Fruit fly (Drosophila melanogaster) whole organism, embryonic: ENCODE results near the gene CG17778.

Source experiments
- CG10431 ChIP-seq: fragments of 200-800 bp; sonication (Bioruptor generic); optimal IDR thresholded peaks from 3 replicates; lab custom pipeline; 2018; ENCODE audit warnings: missing biosample characterization, mild to moderate bottlenecking, missing genetic modification characterization
- CG12391 ChIP-seq: fragments of 200-800 bp; sonication (Bioruptor generic); optimal IDR thresholded peaks from 3 replicates; lab custom pipeline; 2018; ENCODE audit warnings: missing biosample characterization, mild to moderate bottlenecking, missing genetic modification characterization, moderate library complexity
- CG12659 ChIP-seq: fragments of 200-800 bp; sonication (Bioruptor generic); optimal IDR thresholded peaks from 3 replicates; lab custom pipeline; 2017; ENCODE audit warnings: mild to moderate bottlenecking, missing biosample characterization, missing genetic modification reagents, missing genetic modification characterization
- CG12942 ChIP-seq: fragments of 200-800 bp; sonication (Bioruptor generic); optimal IDR thresholded peaks from 3 replicates; lab custom pipeline; 2016; ENCODE audit warnings: missing biosample characterization, missing genetic modification characterization
- CG14014 ChIP-seq: fragments of 200-800 bp; sonication (Bioruptor generic); IDR thresholded peaks from 2 replicates; pipeline ENCODE4 v1.3.6; 2022; ENCODE audit warnings: missing biosample characterization, missing genetic modification characterization
- CG16863 ChIP-seq: fragments of 200-800 bp; sonication (Bioruptor generic); optimal IDR thresholded peaks from 3 replicates; lab custom pipeline; 2016; ENCODE audit warnings: missing biosample characterization, missing genetic modification characterization
- CG17568 ChIP-seq: fragments of 200-800 bp; sonication (Bioruptor generic); optimal IDR thresholded peaks from 2 replicates; lab custom pipeline; 2018; ENCODE audit warnings: missing biosample characterization, mild to moderate bottlenecking, missing genetic modification characterization, moderate library complexity
- CG17829 ChIP-seq: fragments of 200-800 bp; optimal IDR thresholded peaks from 2 replicates; lab custom pipeline; 2019; ENCODE audit warnings: missing biosample characterization, mild to moderate bottlenecking, missing genetic modification characterization, moderate library complexity
- CG18476 ChIP-seq: fragments of 200-800 bp; sonication (Bioruptor generic); optimal IDR thresholded peaks from 2 replicates; lab custom pipeline; 2016; ENCODE audit warnings: missing biosample characterization, mild to moderate bottlenecking, missing genetic modification characterization
- CG2116 ChIP-seq: fragments of 200-800 bp; sonication (Bioruptor generic); optimal IDR thresholded peaks from 3 replicates; lab custom pipeline; 2018; ENCODE audit warnings: missing biosample characterization, mild to moderate bottlenecking, missing genetic modification characterization
- CG2202 ChIP-seq: fragments of 200-800 bp; sonication (Bioruptor generic); optimal IDR thresholded peaks from 2 replicates; lab custom pipeline; 2018; ENCODE audit warnings: missing biosample characterization, mild to moderate bottlenecking, missing genetic modification characterization
- CG2875 ChIP-seq: fragments of 200-800 bp; sonication (Bioruptor generic); optimal IDR thresholded peaks from 2 replicates; lab custom pipeline; 2017; ENCODE audit warnings: missing biosample characterization, mild to moderate bottlenecking, missing genetic modification characterization, missing genetic modification reagents
- CG2889 ChIP-seq: fragments of 200-800 bp; sonication (Bioruptor generic); IDR thresholded peaks from 3 replicates; pipeline ENCODE4 v1.3.6; 2022; ENCODE audit warnings: missing biosample characterization, missing genetic modification characterization
- CG32532 ChIP-seq: fragments of 200-800 bp; sonication (Bioruptor generic); IDR thresholded peaks from 2 replicates; pipeline ENCODE4 v1.3.6; 2022; ENCODE audit warnings: missing biosample characterization, missing genetic modification characterization
- CG3847 ChIP-seq: fragments of 200-800 bp; sonication (Bioruptor generic); IDR thresholded peaks from 2 replicates; pipeline ENCODE4 v1.3.6; 2022; ENCODE audit warnings: missing biosample characterization, missing genetic modification characterization
- CG4424 ChIP-seq: fragments of 200-800 bp; sonication (Bioruptor generic); optimal IDR thresholded peaks from 3 replicates; lab custom pipeline; 2016; ENCODE audit warnings: missing biosample characterization, missing genetic modification characterization
- CG4730 ChIP-seq: fragments of 200-800 bp; sonication (Bioruptor generic); IDR thresholded peaks from 2 replicates; pipeline ENCODE4 v1.3.6; 2022; ENCODE audit warnings: missing biosample characterization, missing genetic modification characterization
- CG6254 ChIP-seq: fragments of 200-800 bp; sonication (Bioruptor generic); optimal IDR thresholded peaks from 3 replicates; lab custom pipeline; 2017; ENCODE audit warnings: mild to moderate bottlenecking, missing biosample characterization, missing genetic modification reagents, missing genetic modification characterization
- CG7556 ChIP-seq: fragments of 200-800 bp; sonication (Bioruptor generic); optimal IDR thresholded peaks from 2 replicates; lab custom pipeline; 2017; ENCODE audit warnings: missing biosample characterization, mild to moderate bottlenecking, missing genetic modification characterization
- CG7963 ChIP-seq: fragments of 200-800 bp; sonication (Bioruptor generic); IDR thresholded peaks from 3 replicates; pipeline ENCODE4 v1.3.6; 2022; ENCODE audit warnings: missing biosample characterization, missing genetic modification characterization; ENCODE audit not compliant: partially characterized antibody
- CG8765 ChIP-seq: fragments of 200-800 bp; sonication (Bioruptor generic); IDR thresholded peaks from 2 replicates; pipeline ENCODE4 v1.3.6; 2022; ENCODE audit warnings: missing biosample characterization, missing genetic modification characterization
- CG9817 ChIP-seq: fragments of 200-800 bp; sonication (Bioruptor generic); optimal IDR thresholded peaks from 2 replicates; lab custom pipeline; 2018; ENCODE audit warnings: missing biosample characterization, mild to moderate bottlenecking, missing genetic modification characterization, moderate library complexity
- Dbx ChIP-seq: fragments of 200-800 bp; sonication (Bioruptor generic); IDR thresholded peaks from 3 replicates; pipeline ENCODE4 v1.3.6; 2022; ENCODE audit warnings: missing biosample characterization, missing genetic modification characterization
- Deaf1 ChIP-seq: fragments of 200-800 bp; optimal IDR thresholded peaks from 3 replicates; lab custom pipeline; 2019; ENCODE audit warnings: missing biosample characterization, mild to moderate bottlenecking, missing genetic modification characterization, moderate library complexity
- E2f1 ChIP-seq: fragments of 200-800 bp; sonication (Bioruptor generic); IDR thresholded peaks from 2 replicates; pipeline ENCODE4 v1.3.6; 2022; ENCODE audit warnings: missing biosample characterization, missing genetic modification characterization
- GATAe ChIP-seq: fragments of 200-800 bp; sonication (Bioruptor generic); conservative IDR thresholded peaks from 2 replicates; pipeline ENCODE4 v1.3.6; 2022; ENCODE audit warnings: missing biosample characterization, missing genetic modification characterization
- Max ChIP-seq: fragments of 200-800 bp; sonication (Bioruptor generic); optimal IDR thresholded peaks from 2 replicates; lab custom pipeline; 2016; ENCODE audit warnings: missing biosample characterization, mild to moderate bottlenecking, missing genetic modification characterization
- Mrtf ChIP-seq: fragments of 200-800 bp; sonication (Bioruptor generic); IDR thresholded peaks from 3 replicates; pipeline ENCODE4 v1.3.6; 2022; ENCODE audit warnings: missing biosample characterization, missing genetic modification characterization
- NC2β ChIP-seq: fragments of 200-800 bp; sonication (Bioruptor generic); optimal IDR thresholded peaks from 2 replicates; lab custom pipeline; 2016; ENCODE audit warnings: missing biosample characterization, missing genetic modification characterization
- NFAT ChIP-seq: fragments of 200-800 bp; sonication (Bioruptor generic); IDR thresholded peaks from 2 replicates; pipeline ENCODE4 v1.3.6; 2022; ENCODE audit warnings: missing biosample characterization, missing genetic modification characterization
- Nf-YB ChIP-seq: fragments of 200-800 bp; sonication (Bioruptor generic); optimal IDR thresholded peaks from 3 replicates; lab custom pipeline; 2019; ENCODE audit warnings: missing biosample characterization, mild to moderate bottlenecking, missing genetic modification characterization, moderate library complexity
- Pdp1 ChIP-seq, 2 experiments: fragments of 200-800 bp; sonication (Bioruptor generic); optimal IDR thresholded peaks; 3 replicates each; lab custom pipeline; 2016; ENCODE audit warnings: missing biosample characterization in 2 of 2, missing genetic modification characterization in 2 of 2, mild to moderate bottlenecking in 1 of 2, moderate library complexity in 1 of 2
- Sox102F ChIP-seq: fragments of 200-800 bp; sonication (Bioruptor generic); optimal IDR thresholded peaks from 2 replicates; lab custom pipeline; 2018; ENCODE audit warnings: missing biosample characterization, mild to moderate bottlenecking, missing genetic modification characterization, moderate library complexity
- Tbp ChIP-seq: fragments of >200 bp; optimal IDR thresholded peaks from 2 replicates; lab custom pipeline; 2018; ENCODE audit warnings: missing biosample characterization, missing genetic modification characterization
- al ChIP-seq: fragments of 200-800 bp; sonication (Bioruptor generic); IDR thresholded peaks from 2 replicates; pipeline ENCODE4 v1.3.6; 2022; ENCODE audit warnings: missing biosample characterization, missing genetic modification characterization
- cad ChIP-seq: fragments of >200 bp; optimal IDR thresholded peaks from 2 replicates; lab custom pipeline; 2017; ENCODE audit warnings: missing biosample characterization, missing genetic modification characterization
- crol ChIP-seq: fragments of 200-800 bp; sonication (Bioruptor generic); IDR thresholded peaks from 2 replicates; pipeline ENCODE4 v1.3.6; 2022; ENCODE audit warnings: missing biosample characterization, missing genetic modification characterization
- ftz-f1 ChIP-seq: fragments of 200-800 bp; sonication (Bioruptor generic); optimal IDR thresholded peaks from 2 replicates; lab custom pipeline; 2016; ENCODE audit warnings: missing biosample characterization, missing genetic modification characterization
- fu2 ChIP-seq: fragments of 200-800 bp; sonication (Bioruptor generic); optimal IDR thresholded peaks from 2 replicates; lab custom pipeline; 2016; ENCODE audit warnings: missing biosample characterization, missing genetic modification characterization
- gsb ChIP-seq: fragments of 200-800 bp; sonication (Bioruptor generic); IDR thresholded peaks from 2 replicates; pipeline ENCODE4 v1.3.6; 2022; ENCODE audit warnings: missing biosample characterization, missing genetic modification characterization
- nau ChIP-seq: fragments of 200-800 bp; sonication (Bioruptor generic); optimal IDR thresholded peaks from 3 replicates; lab custom pipeline; 2017; ENCODE audit warnings: missing biosample characterization, mild to moderate bottlenecking, missing genetic modification characterization, missing genetic modification reagents
- nmo ChIP-seq: fragments of 200-800 bp; sonication (Bioruptor generic); optimal IDR thresholded peaks from 2 replicates; lab custom pipeline; 2018; ENCODE audit warnings: missing biosample characterization, mild to moderate bottlenecking, missing genetic modification characterization, moderate library complexity
- pita ChIP-seq: fragments of 200-800 bp; sonication (Bioruptor generic); optimal IDR thresholded peaks from 2 replicates; lab custom pipeline; 2017; ENCODE audit warnings: missing biosample characterization, mild to moderate bottlenecking, missing genetic modification characterization
- ro ChIP-seq: fragments of 200-800 bp; sonication (Bioruptor generic); IDR thresholded peaks from 2 replicates; pipeline ENCODE4 v1.3.6; 2022; ENCODE audit warnings: missing biosample characterization, missing genetic modification characterization
- sim ChIP-seq: fragments of 200-800 bp; sonication (Bioruptor generic); IDR thresholded peaks from 2 replicates; pipeline ENCODE4 v1.3.6; 2022; ENCODE audit warnings: missing biosample characterization, missing genetic modification characterization
- sima ChIP-seq: fragments of 200-800 bp; sonication (Bioruptor generic); optimal IDR thresholded peaks from 2 replicates; lab custom pipeline; 2016; ENCODE audit warnings: missing biosample characterization, missing genetic modification characterization
- sr ChIP-seq: fragments of 200-800 bp; sonication (Bioruptor generic); IDR thresholded peaks from 3 replicates; pipeline ENCODE4 v1.3.6; 2022; ENCODE audit warnings: missing biosample characterization, missing genetic modification characterization
- trem ChIP-seq: fragments of 200-800 bp; optimal IDR thresholded peaks from 3 replicates; lab custom pipeline; 2019; ENCODE audit warnings: missing biosample characterization, mild to moderate bottlenecking, missing genetic modification characterization, moderate library complexity
- zen2 ChIP-seq: fragments of 200-800 bp; sonication (Bioruptor generic); IDR thresholded peaks from 3 replicates; pipeline ENCODE4 v1.3.6; 2022; ENCODE audit warnings: missing biosample characterization, missing genetic modification characterization; ENCODE audit not compliant: partially characterized antibody
- zf30C ChIP-seq: fragments of 200-800 bp; sonication (Bioruptor generic); optimal IDR thresholded peaks from 3 replicates; lab custom pipeline; 2018; ENCODE audit warnings: missing biosample characterization, mild to moderate bottlenecking, missing genetic modification characterization

CG17778 gene

dm6 chrX:493445-494190, 796 bp upstream of the CG17778 start, which contains the start of gene CG17896 (continued):
- TF ChIP-seq sim (peak; percentile 82), CG12942 (GFP tag; lab: Kevin White, UChicago) (peak; percentile 97), CG2875 (GFP tag; lab: Kevin White, UChicago) (peak; percentile 91), pita (GFP tag; lab: Kevin White, UChicago) (no peak), CG4730 (GFP tag; lab: Robert Waterston, UW) (peak; percentile 97), fu2 (GFP tag; lab: Kevin White, UChicago) (peak; percentile 99), sr (GFP tag; lab: Robert Waterston, UW) (peak; percentile 85; the same call in 2 of the 3 replicates), CG2202 (peak; percentile 79), gsb (GFP tag; lab: Robert Waterston, UW) (peak; percentile 98), al (GFP tag; lab: Robert Waterston, UW) (peak; percentile 99), ftz-f1 (GFP tag; lab: Kevin White, UChicago) (peak; percentile 19), CG32532 (GFP tag; lab: Robert Waterston, UW) (peak; percentile 100), Max (peak; percentile 97), Pdp1 (GFP tag; optimal IDR thresholded peaks at IDR 0.05; lab: Kevin White, UChicago) (peak; percentile 97 to 99), Sox102F (peak; percentile 97), cad (GFP tag; lab: Kevin White, UChicago) (no peak), CG7556 (GFP tag; lab: Kevin White, UChicago) (peak; percentile 96), CG2889 (GFP tag; lab: Robert Waterston, UW) (peak; percentile 98), zf30C (GFP tag; lab: Kevin White, UChicago) (peak; percentile 30), GATAe (GFP tag; lab: Robert Waterston, UW) (peak; percentile 97), NFAT (peak; percentile 99), CG17568 (GFP tag; lab: Kevin White, UChicago) (no peak), CG18476 (GFP tag; lab: Kevin White, UChicago) (peak; percentile 95), CG3847 (GFP tag; lab: Robert Waterston, UW) (peak; percentile 99), trem (tag; lab: Kevin White, UChicago) (peak; percentile 72), CG16863 (GFP tag; lab: Kevin White, UChicago) (peak; percentile 97), nmo (peak; percentile 96), CG12659 (GFP tag; lab: Kevin White, UChicago) (peak; percentile 98), Tbp (GFP tag; lab: Kevin White, UChicago) (no peak), sima (GFP tag; lab: Kevin White, UChicago) (peak; percentile 95), CG17829 (peak; percentile 94), crol (GFP tag; lab: Robert Waterston, UW) (no peak), NC2β (GFP tag; lab: Kevin White, UChicago) (peak; percentile 96), CG4424 (peak; percentile 96), Deaf1 (peak; percentile 80), nau (GFP tag; lab: Kevin White, UChicago) (peak; percentile 96), CG10431 (peak; percentile 53), E2f1 (GFP tag; lab: Robert Waterston, UW) (peak; percentile 98), zen2 (GFP tag; lab: Robert Waterston, UW) (no peak), CG9817 (tag; lab: Kevin White, UChicago) (peak; percentile 98), CG14014 (GFP tag; lab: Robert Waterston, UW) (peak; percentile 99), CG8765 (GFP tag; lab: Robert Waterston, UW) (peak; percentile 95), CG6254 (GFP tag; lab: Kevin White, UChicago) (peak; percentile 86), CG2116 (GFP tag; lab: Kevin White, UChicago) (peak; percentile 75), ro (GFP tag; lab: Robert Waterston, UW) (peak; percentile 92), Mrtf (GFP tag; lab: Robert Waterston, UW) (peak; percentile 97), Dbx (GFP tag; lab: Robert Waterston, UW) (peak; percentile 99), CG7963 (GFP tag; lab: Robert Waterston, UW) (no peak), CG12391 (tag; lab: Kevin White, UChicago) (peak; percentile 96), Nf-YB (GFP tag; lab: Kevin White, UChicago) (peak; percentile 80)
